Worm (Caenorhabditis elegans) whole organism, young adult: Measurements from ENCODE around the gene dgk-5.

Experiments
- B0261.1 ChIP-seq: sonication (generic microtip); optimal IDR thresholded peaks from 2 replicates; lab custom pipeline; 2016; ENCODE audit warnings: mild to moderate bottlenecking, missing genetic modification characterization, moderate library complexity, missing compliant biosample characterization
- C06A6.2 ChIP-seq: fragments of 200-800 bp; sonication (Bioruptor generic); conservative IDR thresholded peaks from 2 replicates; pipeline ENCODE4 v1.3.6; 2022; ENCODE audit warnings: missing genetic modification characterization, missing compliant biosample characterization
- C17E4.6 ChIP-seq: fragments of 200-800 bp; sonication (Bioruptor generic); IDR thresholded peaks from 2 replicates; pipeline ENCODE4 v1.3.6; 2022; ENCODE audit warnings: missing genetic modification reagents, missing genetic modification characterization, missing compliant biosample characterization
- F33H1.4 ChIP-seq: fragments of 200-800 bp; sonication (Bioruptor generic); IDR thresholded peaks from 2 replicates; pipeline ENCODE4 v1.3.6; 2022; ENCODE audit warnings: missing genetic modification reagents, missing genetic modification characterization, missing compliant biosample characterization
- F37B4.10 ChIP-seq: fragments of 200-800 bp; sonication (Bioruptor generic); IDR thresholded peaks from 2 replicates; pipeline ENCODE4 v1.3.6; 2022; ENCODE audit warnings: missing genetic modification characterization, missing compliant biosample characterization
- T07F8.4 ChIP-seq: sonication (generic microtip); optimal IDR thresholded peaks from 2 replicates; lab custom pipeline; 2016; ENCODE audit warnings: mild to moderate bottlenecking, missing genetic modification characterization, moderate library complexity, missing compliant biosample characterization
- Y67H2A.10 ChIP-seq: fragments of 200-800 bp; sonication (Bioruptor generic); conservative IDR thresholded peaks from 2 replicates; pipeline ENCODE4 v1.3.6; 2022; ENCODE audit warnings: missing genetic modification reagents, missing genetic modification characterization, missing compliant biosample characterization
- aptf-2 ChIP-seq: fragments of 200-800 bp; sonication (Bioruptor generic); conservative IDR thresholded peaks from 2 replicates; pipeline ENCODE4 v1.3.6; 2022; ENCODE audit warnings: missing genetic modification reagents, missing genetic modification characterization, missing compliant biosample characterization
- bed-2 ChIP-seq: fragments of 200-800 bp; sonication (Bioruptor generic); IDR thresholded peaks from 2 replicates; pipeline ENCODE4 v1.3.6; 2022; ENCODE audit warnings: missing genetic modification reagents, missing genetic modification characterization, missing compliant biosample characterization
- ceh-27 ChIP-seq: fragments of 200-800 bp; sonication (Bioruptor generic); optimal IDR thresholded peaks from 2 replicates; lab custom pipeline; 2018; ENCODE audit warnings: mild to moderate bottlenecking, missing genetic modification characterization, moderate library complexity, missing compliant biosample characterization
- ceh-91 ChIP-seq: fragments of 200-800 bp; sonication (Bioruptor generic); IDR thresholded peaks from 2 replicates; pipeline ENCODE4 v1.3.6; 2022; ENCODE audit warnings: missing genetic modification reagents, missing genetic modification characterization, missing compliant biosample characterization
- efl-1 ChIP-seq: fragments of 150-350 bp; optimal IDR thresholded peaks from 2 replicates; lab custom pipeline; 2014; ENCODE audit warnings: missing biosample characterization, missing genetic modification reagents, missing genetic modification characterization
- egl-44 ChIP-seq: fragments of 200-800 bp; sonication (Bioruptor generic); IDR thresholded peaks from 2 replicates; pipeline ENCODE4 v1.3.6; 2022; ENCODE audit warnings: missing genetic modification reagents, missing genetic modification characterization, missing compliant biosample characterization
- ets-4 ChIP-seq: fragments of 200-800 bp; sonication (Bioruptor generic); optimal IDR thresholded peaks from 2 replicates; lab custom pipeline; 2018; ENCODE audit warnings: mild to moderate bottlenecking, missing genetic modification characterization, missing compliant biosample characterization
- hmg-1.2 ChIP-seq: fragments of 200-800 bp; sonication (Bioruptor generic); IDR thresholded peaks from 2 replicates; pipeline ENCODE4 v1.3.6; 2022; ENCODE audit warnings: missing genetic modification reagents, missing genetic modification characterization, missing compliant biosample characterization
- hsf-1 ChIP-seq: fragments of 200-800 bp; sonication (Bioruptor generic); IDR thresholded peaks from 2 replicates; pipeline ENCODE4 v1.3.6; 2022; ENCODE audit warnings: missing genetic modification reagents, missing genetic modification characterization, missing compliant biosample characterization
- let-526 ChIP-seq: fragments of 200-800 bp; sonication (Bioruptor generic); IDR thresholded peaks from 2 replicates; pipeline ENCODE4 v1.3.6; 2022; ENCODE audit warnings: missing genetic modification reagents, missing genetic modification characterization, missing compliant biosample characterization
- lin-54 ChIP-seq: fragments of 200-800 bp; sonication (Bioruptor generic); optimal IDR thresholded peaks from 2 replicates; lab custom pipeline; 2018; ENCODE audit warnings: mild to moderate bottlenecking, missing genetic modification characterization, missing compliant biosample characterization
- lir-1 ChIP-seq: fragments of 200-800 bp; sonication (Bioruptor generic); conservative IDR thresholded peaks from 2 replicates; pipeline ENCODE4 v1.3.6; 2022; ENCODE audit warnings: missing genetic modification reagents, missing genetic modification characterization, missing compliant biosample characterization
- madf-6 ChIP-seq: fragments of 200-800 bp; sonication (Bioruptor generic); IDR thresholded peaks from 2 replicates; pipeline ENCODE4 v1.3.6; 2022; ENCODE audit warnings: missing genetic modification reagents, missing genetic modification characterization, missing compliant biosample characterization
- madf-8 ChIP-seq: fragments of 200-800 bp; sonication (Bioruptor generic); conservative IDR thresholded peaks from 2 replicates; pipeline ENCODE4 v1.3.6; 2022; ENCODE audit warnings: missing genetic modification reagents, missing genetic modification characterization, missing compliant biosample characterization
- mes-4 ChIP-seq: sonication (generic microtip); optimal IDR thresholded peaks from 2 replicates; lab custom pipeline; 2016; ENCODE audit warnings: missing genotype, missing genetic modification characterization, missing compliant biosample characterization
- nfyb-1 ChIP-seq: fragments of 200-800 bp; sonication (Bioruptor generic); IDR thresholded peaks from 2 replicates; pipeline ENCODE4 v1.3.6; 2022; ENCODE audit warnings: missing genetic modification reagents, missing genetic modification characterization, missing compliant biosample characterization
- pha-4 ChIP-seq: fragments of 150-350 bp; sonication (generic microtip); optimal IDR thresholded peaks from 2 replicates; lab custom pipeline; 2014; ENCODE audit warnings: missing biosample characterization, missing genetic modification reagents, missing genetic modification characterization
- rcor-1 ChIP-seq: fragments of 200-800 bp; sonication (Bioruptor generic); IDR thresholded peaks from 2 replicates; pipeline ENCODE4 v1.3.6; 2022; ENCODE audit warnings: missing genetic modification reagents, missing genetic modification characterization, missing compliant biosample characterization
- sdz-38 ChIP-seq: sonication (generic microtip); optimal IDR thresholded peaks from 2 replicates; lab custom pipeline; 2016; ENCODE audit warnings: missing genotype, missing genetic modification characterization, missing compliant biosample characterization
- snpc-1.1 ChIP-seq: sonication (generic microtip); optimal IDR thresholded peaks from 2 replicates; lab custom pipeline; 2017; ENCODE audit warnings: missing genetic modification characterization, mild to moderate bottlenecking, missing compliant biosample characterization, antibody characterized with exemption, moderate library complexity, missing genotype, missing genetic modification reagents; ENCODE audit not compliant: insufficient read depth
- snpc-1.3 ChIP-seq: sonication (generic microtip); optimal IDR thresholded peaks from 2 replicates; lab custom pipeline; 2017; ENCODE audit warnings: missing genetic modification characterization, mild to moderate bottlenecking, missing compliant biosample characterization, antibody characterized with exemption, moderate library complexity, missing genotype, missing genetic modification reagents; ENCODE audit not compliant: insufficient read depth
- snpc-3.4 ChIP-seq: sonication (generic microtip); optimal IDR thresholded peaks from 2 replicates; lab custom pipeline; 2017; ENCODE audit warnings: missing genetic modification characterization, mild to moderate bottlenecking, missing compliant biosample characterization, antibody characterized with exemption, moderate library complexity, missing genotype, missing genetic modification reagents
- snpc-4 ChIP-seq, 5 experiments: fragments of 150-350 bp in 1 of 5; sonication (generic microtip) in 4 of 5; optimal IDR thresholded peaks; 2 replicates each; lab custom pipeline; 2014 to 2018; ENCODE audit warnings: missing genetic modification characterization in 5 of 5, missing biosample characterization in 3 of 5, antibody characterized with exemption in 2 of 5, mild to moderate bottlenecking in 2 of 5, missing compliant biosample characterization in 2 of 5, missing genotype in 2 of 5, moderate library complexity in 2 of 5, missing genetic modification reagents in 1 of 5
- sptf-2 ChIP-seq: fragments of 200-800 bp; sonication (Bioruptor generic); optimal IDR thresholded peaks from 2 replicates; lab custom pipeline; 2018; ENCODE audit warnings: mild to moderate bottlenecking, missing genetic modification characterization, missing compliant biosample characterization
- tbp1 ChIP-seq: fragments of 200-800 bp; sonication (Bioruptor generic); optimal IDR thresholded peaks from 2 replicates; lab custom pipeline; 2018; ENCODE audit warnings: mild to moderate bottlenecking, missing genetic modification characterization, missing compliant biosample characterization
- tbx-9 ChIP-seq: sonication (generic microtip); optimal IDR thresholded peaks from 2 replicates; lab custom pipeline; 2016; ENCODE audit warnings: borderline replicate concordance, missing genetic modification characterization, inconsistent platforms, missing compliant biosample characterization
- unc-130 ChIP-seq: sonication (generic microtip); optimal IDR thresholded peaks from 2 replicates; lab custom pipeline; 2016; ENCODE audit warnings: missing genetic modification reagents, missing genetic modification characterization, missing compliant biosample characterization
- ztf-18 ChIP-seq: sonication (generic microtip); optimal IDR thresholded peaks from 2 replicates; lab custom pipeline; 2016; ENCODE audit warnings: missing genotype, mild to moderate bottlenecking, missing genetic modification characterization, missing compliant biosample characterization
- ztf-25 ChIP-seq: fragments of 200-800 bp; sonication (Bioruptor generic); IDR thresholded peaks from 2 replicates; pipeline ENCODE4 v1.3.6; 2022; ENCODE audit warnings: missing genetic modification reagents, missing genetic modification characterization, missing compliant biosample characterization
- ztf-26 ChIP-seq: sonication (generic microtip); optimal IDR thresholded peaks from 2 replicates; lab custom pipeline; 2017; ENCODE audit warnings: missing genetic modification characterization, missing compliant biosample characterization
- ztf-3 ChIP-seq: fragments of 200-800 bp; sonication (Bioruptor generic); optimal IDR thresholded peaks from 2 replicates; lab custom pipeline; 2018; ENCODE audit warnings: mild to moderate bottlenecking, missing genetic modification characterization, missing compliant biosample characterization

Gene dgk-5

ce11 chrII:6513357-6513756, 42.5 kb upstream of the dgk-5 start:
- TF ChIP-seq rcor-1, result no peak
- TF ChIP-seq snpc-4 (GFP tag; optimal IDR thresholded peaks at IDR 0.05; lab: Kevin White, UChicago), result no peak
- no peak for TF ChIP-seq snpc-4 (tag; optimal IDR thresholded peaks at IDR 0.05; lab: Kevin White, UChicago)
- TF ChIP-seq aptf-2 (GFP tag; lab: Robert Waterston, UW), result no peak
- TF ChIP-seq bed-2 (GFP tag; lab: Robert Waterston, UW), result no peak
- no peak for TF ChIP-seq snpc-1.3 (tag; lab: Kevin White, UChicago)
- TF ChIP-seq ceh-27 (GFP tag; lab: Kevin White, UChicago), result no peak
- TF ChIP-seq nfyb-1 (GFP tag; lab: Robert Waterston, UW), result no peak
- no peak for TF ChIP-seq unc-130 (GFP tag; lab: Kevin White, UChicago)
- TF ChIP-seq ztf-18 (tag; lab: Kevin White, UChicago), result no peak
- no peak for TF ChIP-seq ceh-91 (GFP tag; lab: Robert Waterston, UW)
- no peak for TF ChIP-seq tbx-9 (tag; lab: Kevin White, UChicago)
- no peak for TF ChIP-seq efl-1 (GFP tag; lab: Kevin White, UChicago)
- TF ChIP-seq hsf-1 (GFP tag; lab: Robert Waterston, UW), result no peak
- no peak for TF ChIP-seq ztf-3 (GFP tag; lab: Kevin White, UChicago)
- no peak for TF ChIP-seq Y67H2A.10

- TF ChIP-seq hmg-1.2 (peak; percentile 66; the same call in 1 of the 2 replicates), Y67H2A.10 (no peak)
- TF ChIP-seq, all 124 proteins: peak for 1
Observed at ce11 chrII:6502826-6503225, 31.9 kb upstream of the dgk-5 start, which contains the start of gene R05G9.1. TSS of gene R05G9.1 (plus strand) at chrII:6503168.

- TF ChIP-seq F33H1.4 (GFP tag; lab: Robert Waterston, UW), result 0 out of 2 replicates have a peak, but pooled peaks have one; percentile 20
- peak; percentile 47 for TF ChIP-seq madf-8 (GFP tag; lab: Robert Waterston, UW)
- no peak for TF ChIP-seq lir-1 (GFP tag; lab: Robert Waterston, UW)
- no peak for TF ChIP-seq T07F8.4
- peak; percentile 86 for TF ChIP-seq madf-6 (GFP tag; lab: Robert Waterston, UW)
- TF ChIP-seq hmg-1.2, result peak; percentile 27; the same call in 1 of the 2 replicates
- TF ChIP-seq efl-1 (GFP tag; lab: Kevin White, UChicago), result peak; percentile 50
Observed at ce11 chrII:6501420-6501819, 30.5 kb upstream of the dgk-5 start, which contains the start of gene R05G9.3. TSS of gene R05G9.3 (minus strand) at chrII:6501520.

- TF ChIP-seq tbp1, result no peak
- TF ChIP-seq ztf-25, result no peak
- no peak for TF ChIP-seq sdz-38 (tag; lab: Kevin White, UChicago)
- no peak for TF ChIP-seq pha-4 (tag; lab: Kevin White, UChicago)
- no peak for TF ChIP-seq let-526 (GFP tag; lab: Robert Waterston, UW)
- no peak for TF ChIP-seq C17E4.6 (GFP tag; lab: Robert Waterston, UW)
- TF ChIP-seq F37B4.10 (GFP tag; lab: Robert Waterston, UW), result no peak
- TF ChIP-seq ztf-26, result no peak
- TF ChIP-seq egl-44 (GFP tag; lab: Robert Waterston, UW), result no peak
- TF ChIP-seq snpc-1.1 (tag; lab: Kevin White, UChicago), result no peak
- no peak for TF ChIP-seq mes-4 (tag; lab: Kevin White, UChicago)
- no peak for TF ChIP-seq C06A6.2 (GFP tag; lab: Robert Waterston, UW)
- TF ChIP-seq lin-54, result no peak
- no peak for TF ChIP-seq unc-130 (GFP tag; lab: Kevin White, UChicago)
- TF ChIP-seq sptf-2 (GFP tag; lab: Kevin White, UChicago), result no peak
- no peak for TF ChIP-seq B0261.1 (tag; lab: Kevin White, UChicago)
- TF ChIP-seq efl-1 (GFP tag; lab: Kevin White, UChicago), result no peak
- TF ChIP-seq ets-4 (GFP tag; lab: Kevin White, UChicago), result no peak
- no peak for TF ChIP-seq snpc-3.4 (tag; lab: Kevin White, UChicago)
Observed at ce11 chrII:6500161-6500560, 29.3 kb upstream of the dgk-5 start, which contains the start of gene R05G9.5. TSS of gene R05G9.5 (minus strand) at chrII:6500261.
